Fruit fly (Drosophila melanogaster) whole organism, pupa: ENCODE measurements around the gene Act88F.
A peak's percentile ranks its signal among the peaks of the same experiment; 100 is the strongest.

ENCODE experiments used
- CG10348 ChIP-seq: fragments of 200-800 bp; sonication (Bioruptor generic); IDR thresholded peaks from 2 replicates; pipeline ENCODE4 v1.3.6; 2022; ENCODE audit warnings: missing biosample characterization, missing genetic modification characterization
- CG12605 ChIP-seq: fragments of 200-800 bp; sonication (Bioruptor generic); IDR thresholded peaks from 2 replicates; pipeline ENCODE4 v1.3.6; 2022; ENCODE audit warnings: missing biosample characterization, missing genetic modification characterization
- CG13204 ChIP-seq: fragments of 200-800 bp; sonication (Bioruptor generic); optimal IDR thresholded peaks from 2 replicates; lab custom pipeline; 2018; ENCODE audit warnings: missing biosample characterization, mild to moderate bottlenecking, missing genetic modification characterization, moderate library complexity
- CG14655 ChIP-seq: fragments of 200-800 bp; sonication (Bioruptor generic); optimal IDR thresholded peaks from 3 replicates; lab custom pipeline; 2017; ENCODE audit warnings: mild to moderate bottlenecking, missing biosample characterization, missing genetic modification reagents, missing genetic modification characterization
- CG15710 ChIP-seq: fragments of 200-800 bp; sonication (Bioruptor generic); optimal IDR thresholded peaks from 2 replicates; lab custom pipeline; 2018; ENCODE audit warnings: missing biosample characterization, mild to moderate bottlenecking, missing genetic modification characterization, moderate library complexity
- CG17806 ChIP-seq: fragments of 200-800 bp; sonication (Bioruptor generic); optimal IDR thresholded peaks from 2 replicates; lab custom pipeline; 2018; ENCODE audit warnings: missing biosample characterization, mild to moderate bottlenecking, missing genetic modification characterization, moderate library complexity
- CG32121 ChIP-seq: fragments of 200-800 bp; sonication (Bioruptor generic); IDR thresholded peaks from 2 replicates; pipeline ENCODE4 v1.3.6; 2022; ENCODE audit warnings: missing biosample characterization, missing genetic modification characterization
- CG34367 ChIP-seq: fragments of 200-800 bp; sonication (Bioruptor generic); optimal IDR thresholded peaks from 2 replicates; lab custom pipeline; 2018; ENCODE audit warnings: missing biosample characterization, mild to moderate bottlenecking, missing genetic modification characterization
- CG4496 ChIP-seq: fragments of 200-800 bp; sonication (Bioruptor generic); IDR thresholded peaks from 3 replicates; pipeline ENCODE4 v1.3.6; 2022; ENCODE audit warnings: missing biosample characterization, missing genetic modification characterization
- CG8159 ChIP-seq: fragments of 200-800 bp; sonication (Bioruptor generic); optimal IDR thresholded peaks from 3 replicates; lab custom pipeline; 2018; ENCODE audit warnings: missing biosample characterization, mild to moderate bottlenecking, missing genetic modification characterization, moderate library complexity
- CG8301 ChIP-seq: fragments of 200-800 bp; sonication (Bioruptor generic); optimal IDR thresholded peaks from 2 replicates; lab custom pipeline; 2018; ENCODE audit warnings: missing biosample characterization, mild to moderate bottlenecking, missing genetic modification characterization
- CG9948 ChIP-seq: fragments of 200-800 bp; sonication (Bioruptor generic); optimal IDR thresholded peaks from 2 replicates; lab custom pipeline; 2018; ENCODE audit warnings: missing biosample characterization, mild to moderate bottlenecking, missing genetic modification characterization, moderate library complexity
- D1 ChIP-seq: fragments of 200-800 bp; sonication (Bioruptor generic); optimal IDR thresholded peaks from 2 replicates; lab custom pipeline; 2018; ENCODE audit warnings: missing biosample characterization, mild to moderate bottlenecking, missing genetic modification characterization, moderate library complexity
- EcR ChIP-seq: fragments of 200-800 bp; sonication (Bioruptor generic); optimal IDR thresholded peaks from 3 replicates; lab custom pipeline; 2019; ENCODE audit warnings: missing biosample characterization, missing genetic modification characterization, mild to moderate bottlenecking, moderate library complexity, missing genetic modification reagents
- Ets98B ChIP-seq: fragments of 200-800 bp; sonication (Bioruptor generic); IDR thresholded peaks from 2 replicates; pipeline ENCODE4 v1.3.6; 2022; ENCODE audit warnings: missing biosample characterization, missing genetic modification characterization
- Pif1A ChIP-seq: fragments of 200-800 bp; sonication (Bioruptor generic); optimal IDR thresholded peaks from 3 replicates; lab custom pipeline; 2016; ENCODE audit warnings: missing biosample characterization, missing genetic modification characterization
- Pif1B ChIP-seq: fragments of 200-800 bp; sonication (Bioruptor generic); optimal IDR thresholded peaks from 3 replicates; lab custom pipeline; 2016; ENCODE audit warnings: missing biosample characterization, missing genetic modification characterization
- Snoo ChIP-seq: fragments of 200-800 bp; sonication (Bioruptor generic); optimal IDR thresholded peaks from 3 replicates; lab custom pipeline; 2017; ENCODE audit warnings: missing biosample characterization, mild to moderate bottlenecking, missing genetic modification characterization, inconsistent platforms
- fd96Ca ChIP-seq: fragments of 200-800 bp; sonication (Bioruptor generic); IDR thresholded peaks from 3 replicates; pipeline ENCODE4 v1.3.6; 2022; ENCODE audit warnings: missing biosample characterization, missing genetic modification characterization
- gl ChIP-seq: fragments of 200-800 bp; sonication (Bioruptor generic); optimal IDR thresholded peaks from 2 replicates; lab custom pipeline; 2018; ENCODE audit warnings: missing biosample characterization, mild to moderate bottlenecking, missing genetic modification characterization
- rn ChIP-seq: fragments of 200-800 bp; sonication (Bioruptor generic); IDR thresholded peaks from 2 replicates; pipeline ENCODE4 v1.3.6; 2022; ENCODE audit warnings: missing biosample characterization, missing genetic modification characterization

The Act88F gene

DNA sequence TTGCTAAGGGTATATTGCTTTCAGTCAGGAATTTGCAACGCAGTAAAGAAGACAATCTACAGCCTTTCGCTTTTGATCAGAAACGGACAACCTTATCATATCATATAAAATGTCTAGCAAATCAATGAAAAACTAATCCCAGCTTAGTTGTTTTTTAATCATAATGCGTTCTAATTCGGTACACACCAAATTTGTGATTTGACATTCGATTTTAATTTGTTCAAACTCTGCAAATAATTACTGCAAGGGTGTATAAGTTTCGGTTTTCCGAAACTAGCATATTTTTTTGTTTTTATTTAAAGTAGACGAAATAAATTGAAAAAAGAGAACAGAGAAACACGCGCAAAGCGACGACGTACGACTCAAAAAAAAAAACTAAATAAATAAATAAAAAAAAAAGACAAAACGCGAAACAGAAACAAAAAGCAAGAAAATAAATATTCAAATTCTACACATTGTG lies 33.0 kb downstream of the Act88F start:
- TF ChIP-seq CG13204: no peak
- no peak for TF ChIP-seq EcR (GFP tag; lab: Kevin White, UChicago)
- TF ChIP-seq gl (tag; lab: Kevin White, UChicago): no peak
- no peak for TF ChIP-seq rn (GFP tag; lab: Robert Waterston, UW)
- no peak for TF ChIP-seq CG9948 (tag; lab: Kevin White, UChicago)
- TF ChIP-seq Snoo (tag; lab: Kevin White, UChicago): no peak
- no peak for TF ChIP-seq CG15710
- TF ChIP-seq CG34367 (tag; lab: Kevin White, UChicago): no peak
- TF ChIP-seq CG10348: no peak
- TF ChIP-seq Ets98B (GFP tag; lab: Robert Waterston, UW): peak; percentile 54; the same call in 1 of the 2 replicates
- TF ChIP-seq CG8301 (tag; lab: Kevin White, UChicago): peak; percentile 6
- TF ChIP-seq CG4496 (GFP tag; lab: Robert Waterston, UW): no peak; the same call in 2 of the 3 replicates
- peak; percentile 50 for TF ChIP-seq CG32121 (GFP tag; lab: Robert Waterston, UW)
- TF ChIP-seq CG14655: peak; percentile 40
- no peak for TF ChIP-seq fd96Ca (GFP tag; lab: Robert Waterston, UW)
- peak; percentile 45 for TF ChIP-seq CG12605 (GFP tag; lab: Robert Waterston, UW)

DNA sequence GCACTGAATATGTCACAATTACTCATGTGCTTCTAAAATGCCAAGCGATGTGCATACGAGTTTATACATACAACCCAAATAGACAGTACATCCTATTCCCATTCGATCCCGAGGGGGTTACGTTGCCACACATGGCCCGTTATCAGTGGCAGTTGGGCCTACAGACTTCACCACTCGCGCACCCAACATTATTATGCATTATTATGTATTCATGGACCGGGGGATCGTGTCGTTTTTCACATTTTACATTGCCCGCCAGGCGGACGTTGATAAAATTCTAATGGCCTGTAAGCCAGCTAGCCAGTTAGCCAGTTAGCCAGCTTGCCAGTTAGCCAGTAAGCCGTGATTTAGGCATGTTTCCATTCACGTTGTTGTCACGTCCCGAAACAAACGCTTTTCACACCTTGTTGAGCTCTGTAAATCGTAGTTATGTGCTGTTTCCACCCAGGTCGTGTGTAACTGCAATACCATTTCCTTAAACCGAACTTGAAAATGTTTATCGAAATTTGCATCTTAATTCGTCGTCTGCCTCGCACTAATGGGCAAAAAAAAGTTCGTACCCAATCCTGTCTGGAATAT lies 33.7 kb downstream of the Act88F start:
- TF ChIP-seq rn (GFP tag; lab: Robert Waterston, UW): no peak
- TF ChIP-seq Snoo (tag; lab: Kevin White, UChicago): no peak
- TF ChIP-seq CG8301 (tag; lab: Kevin White, UChicago): no peak
- TF ChIP-seq CG17806 (tag; lab: Kevin White, UChicago): no peak
- no peak for TF ChIP-seq CG15710
- TF ChIP-seq CG8159: no peak
- no peak for TF ChIP-seq Pif1A (GFP tag; lab: Kevin White, UChicago)
- TF ChIP-seq CG32121 (GFP tag; lab: Robert Waterston, UW): no peak
- TF ChIP-seq fd96Ca (GFP tag; lab: Robert Waterston, UW): no peak
- no peak for TF ChIP-seq CG10348
- TF ChIP-seq CG34367 (tag; lab: Kevin White, UChicago): no peak
- TF ChIP-seq gl (tag; lab: Kevin White, UChicago): no peak
- TF ChIP-seq CG9948 (tag; lab: Kevin White, UChicago): no peak
- TF ChIP-seq CG4496 (GFP tag; lab: Robert Waterston, UW): no peak
- no peak for TF ChIP-seq Pif1B (GFP tag; lab: Kevin White, UChicago)
- no peak for TF ChIP-seq CG14655
- TF ChIP-seq EcR (GFP tag; lab: Kevin White, UChicago): no peak
- TF ChIP-seq CG13204: no peak
- TF ChIP-seq CG12605 (GFP tag; lab: Robert Waterston, UW): no peak

DNA sequence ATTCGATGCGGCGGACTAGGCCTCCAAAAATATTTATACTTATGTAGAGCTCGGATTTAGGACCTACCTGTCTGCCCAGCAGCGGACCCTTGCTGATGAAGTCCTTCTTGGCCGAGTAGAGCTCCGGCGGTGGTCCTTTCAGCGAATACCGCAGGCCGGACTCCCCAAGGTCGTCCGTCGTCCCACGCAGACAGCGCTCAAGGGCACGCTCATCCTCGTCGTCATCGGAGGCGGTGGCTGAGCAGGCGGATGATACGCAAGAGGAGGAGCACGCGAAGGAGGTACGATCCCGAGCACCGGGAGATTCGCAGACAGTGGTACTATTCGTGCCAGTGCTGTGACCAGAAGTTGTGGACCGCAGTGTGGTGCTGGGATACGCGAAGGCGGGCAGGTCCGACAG lies 35.1 kb downstream of the Act88F start:
- TF ChIP-seq Ets98B (GFP tag; lab: Robert Waterston, UW): no peak
- TF ChIP-seq EcR (GFP tag; lab: Kevin White, UChicago): no peak
- no peak for TF ChIP-seq Pif1B (GFP tag; lab: Kevin White, UChicago)
- no peak for TF ChIP-seq D1 (tag; lab: Kevin White, UChicago)
- no peak for TF ChIP-seq Pif1A (GFP tag; lab: Kevin White, UChicago)
- no peak for TF ChIP-seq fd96Ca (GFP tag; lab: Robert Waterston, UW)
- TF ChIP-seq CG8301 (tag; lab: Kevin White, UChicago): no peak
- no peak for TF ChIP-seq CG8159

DNA sequence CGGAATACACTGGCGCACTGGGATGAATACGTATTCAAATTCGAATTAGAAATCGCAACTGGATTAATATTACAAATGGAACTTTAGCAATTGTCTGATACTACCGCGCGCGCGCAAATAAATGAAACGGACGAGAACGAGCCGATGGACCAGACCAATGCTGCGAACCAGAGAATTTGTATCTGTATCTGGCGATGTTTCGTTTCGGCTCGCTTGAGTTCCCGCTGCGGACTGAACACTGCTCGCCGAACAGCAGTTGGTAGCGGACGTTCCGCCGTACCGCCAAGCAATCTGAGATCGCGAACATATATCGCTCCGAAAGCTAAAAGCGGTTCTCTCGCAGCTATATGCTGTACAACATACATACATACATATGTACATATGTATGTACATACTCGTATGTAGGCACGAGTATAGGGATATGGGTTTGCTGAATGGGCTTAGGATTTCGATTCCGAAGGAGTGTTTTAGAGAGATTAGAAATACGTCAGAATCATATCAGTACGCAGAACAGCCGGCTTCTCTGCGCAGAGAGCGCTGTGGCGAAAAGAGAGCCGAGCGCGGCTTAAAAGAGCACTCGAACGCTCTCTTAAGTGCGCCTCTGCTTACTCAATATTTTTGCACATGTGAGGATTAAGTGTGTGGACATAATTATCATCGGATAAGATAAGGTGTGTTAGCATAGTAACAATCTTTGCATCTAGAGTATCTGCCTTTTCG lies 36.4 kb downstream of the Act88F start, which contains the start of gene AdamTS-A:
TSS of gene AdamTS-A (minus strand) at position 221 of the 720 bp plus-strand sequence.
- TF ChIP-seq Pif1B (GFP tag; lab: Kevin White, UChicago) (peak; percentile 19), CG13204 (peak; percentile 95), CG9948 (tag; lab: Kevin White, UChicago) (no peak), Pif1A (GFP tag; lab: Kevin White, UChicago) (peak; percentile 4), CG15710 (no peak)

DNA sequence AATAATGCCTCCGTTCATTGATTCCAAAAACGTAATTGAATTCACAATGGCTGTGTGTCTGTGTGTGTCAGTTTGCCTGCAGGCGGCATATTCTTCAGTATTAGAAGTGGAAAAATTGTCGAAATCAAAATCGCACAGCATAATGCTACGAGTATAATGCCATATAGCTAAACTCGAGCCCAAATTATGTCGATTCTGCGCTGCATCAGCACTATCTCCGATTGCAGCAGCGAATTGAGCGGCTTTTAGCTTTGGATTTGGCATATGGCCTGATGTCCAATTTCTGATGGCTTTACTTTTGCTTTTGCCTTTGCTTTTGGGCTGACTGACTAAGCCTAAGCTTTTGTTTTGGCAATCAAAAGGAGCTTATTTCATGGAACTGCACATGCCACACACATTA lies 40.3 kb downstream of the Act88F start:
- TF ChIP-seq CG4496 (GFP tag; lab: Robert Waterston, UW): no peak
- TF ChIP-seq CG15710: no peak
- no peak for TF ChIP-seq CG13204
- no peak for TF ChIP-seq Pif1B (GFP tag; lab: Kevin White, UChicago)
- no peak for TF ChIP-seq Pif1A (GFP tag; lab: Kevin White, UChicago)
- TF ChIP-seq rn (GFP tag; lab: Robert Waterston, UW): no peak
- no peak for TF ChIP-seq Snoo (tag; lab: Kevin White, UChicago)
- no peak for TF ChIP-seq CG17806 (tag; lab: Kevin White, UChicago)
- no peak for TF ChIP-seq CG12605 (GFP tag; lab: Robert Waterston, UW)
- TF ChIP-seq EcR (GFP tag; lab: Kevin White, UChicago): no peak
- no peak for TF ChIP-seq CG10348
- TF ChIP-seq CG34367 (tag; lab: Kevin White, UChicago): no peak
- no peak for TF ChIP-seq CG32121 (GFP tag; lab: Robert Waterston, UW)
- no peak for TF ChIP-seq CG8159
- TF ChIP-seq fd96Ca (GFP tag; lab: Robert Waterston, UW): no peak
- TF ChIP-seq CG8301 (tag; lab: Kevin White, UChicago): no peak
- no peak for TF ChIP-seq CG9948 (tag; lab: Kevin White, UChicago)
- TF ChIP-seq gl (tag; lab: Kevin White, UChicago): no peak
- no peak for TF ChIP-seq D1 (tag; lab: Kevin White, UChicago)
- TF ChIP-seq CG14655: no peak
